Worm (Caenorhabditis elegans): Measurements from ENCODE around the gene T04A8.18.

Gene T04A8.18

ce11 chrIII:4756983-4757382 lies 48.0 kb downstream of the T04A8.18 start, which contains the start of gene fbxl-2 (continued):
- TF ChIP-seq tlf-1 (GFP tag; optimal IDR thresholded peaks at IDR 0.05) (peak; percentile 96), hlh-26 (GFP tag; conservative IDR thresholded peaks at IDR 0.05) (no peak), unc-62 (GFP tag; optimal IDR thresholded peaks at IDR 0.05) (no peak), nfya-2 (GFP tag; IDR thresholded peaks at IDR 0.05) (0 out of 2 replicates have a peak, but pooled peaks have one; percentile 65), unc-130 (GFP tag; optimal IDR thresholded peaks at IDR 0.05) (peak; percentile 36), nfya-1 (tag; optimal IDR thresholded peaks at IDR 0.05; ENCODE audit: borderline replicate concordance, insufficient read depth) (no peak), ama-1 (optimal IDR thresholded peaks at IDR 0.05) (no peak), ama-1 (GFP tag; optimal IDR thresholded peaks at IDR 0.05) (peak in 1 of 2 experiments; percentile 54), lin-26 (GFP tag; IDR thresholded peaks at IDR 0.05) (peak; percentile 78), repo-1 (tag; optimal IDR thresholded peaks at IDR 0.05) (peak; percentile 91), dpff-1 (tag; optimal IDR thresholded peaks at IDR 0.05) (no peak), nhr-120 (GFP tag; IDR thresholded peaks at IDR 0.05) (no peak), ztf-25 (GFP tag; IDR thresholded peaks at IDR 0.05) (no peak), ccch-3 (GFP tag; optimal IDR thresholded peaks at IDR 0.05) (peak; percentile 22), ztf-6 (GFP tag; IDR thresholded peaks at IDR 0.05) (0 out of 2 replicates have a peak, but pooled peaks have one; percentile 26), atf-7 (tag; optimal IDR thresholded peaks at IDR 0.05) (peak; percentile 82), sea-2 (GFP tag; IDR thresholded peaks at IDR 0.05) (no peak), dox-1 (GFP tag; IDR thresholded peaks at IDR 0.05) (peak; percentile 97), nhr-27 (tag; optimal IDR thresholded peaks at IDR 0.05) (no peak), F39B2.1 (GFP tag; IDR thresholded peaks at IDR 0.05) (peak; percentile 81; the same call in 1 of the 2 replicates), aptf-3 (GFP tag; IDR thresholded peaks at IDR 0.05) (0 out of 2 replicates have a peak, but pooled peaks have one; percentile 49), hrde-1 (tag; optimal IDR thresholded peaks at IDR 0.05; ENCODE audit: borderline replicate concordance) (peak; percentile 63), ceh-91 (GFP tag; IDR thresholded peaks at IDR 0.05) (peak; percentile 86), ceh-100 (GFP tag; IDR thresholded peaks at IDR 0.05) (peak; percentile 83), madf-3 (GFP tag; IDR thresholded peaks at IDR 0.05) (peak; percentile 95), athp-1 (tag; optimal IDR thresholded peaks at IDR 0.05) (peak; percentile 79), madf-6 (GFP tag; IDR thresholded peaks at IDR 0.05) (peak; percentile 93), K12H6.12 (tag; optimal IDR thresholded peaks at IDR 0.05) (peak; percentile 85), Y56A3A.18 (GFP tag; IDR thresholded peaks at IDR 0.05) (peak; percentile 88), snpc-4 (GFP tag; optimal IDR thresholded peaks at IDR 0.05) (peak; percentile 26), snpc-4 (tag; optimal IDR thresholded peaks at IDR 0.05) (peak in 3 of 4 experiments; percentile 74 to 82 (median 81)), ceh-27 (GFP tag; optimal IDR thresholded peaks at IDR 0.05) (peak; percentile 93), mes-4 (tag; optimal IDR thresholded peaks at IDR 0.05) (no peak), lsy-27 (tag; optimal IDR thresholded peaks at IDR 0.05; ENCODE audit: borderline replicate concordance, insufficient read depth) (no peak), D2030.7 (GFP tag; IDR thresholded peaks at IDR 0.05) (peak; percentile 89), Y53G8AR.9 (GFP tag; conservative IDR thresholded peaks at IDR 0.05) (peak; percentile 97), ceh-40 (GFP tag; IDR thresholded peaks at IDR 0.05) (no peak), mcd-1 (GFP tag; IDR thresholded peaks at IDR 0.05) (peak; percentile 96), F22D6.2 (tag; optimal IDR thresholded peaks at IDR 0.05) (peak; percentile 59), hmg-20 (GFP tag; IDR thresholded peaks at IDR 0.05) (peak; percentile 90), mel-28 (tag; optimal IDR thresholded peaks at IDR 0.05; ENCODE audit: borderline replicate concordance) (no peak), pbrm-1 (GFP tag; IDR thresholded peaks at IDR 0.05) (peak; percentile 94), bed-2 (GFP tag; IDR thresholded peaks at IDR 0.05) (peak; percentile 82), nfyb-1 (GFP tag; IDR thresholded peaks at IDR 0.05) (peak; percentile 96), die-1 (tag; optimal IDR thresholded peaks at IDR 0.05) (no peak), zfh-2 (GFP tag; conservative IDR thresholded peaks at IDR 0.05) (peak; percentile 92), bed-1 (GFP tag; IDR thresholded peaks at IDR 0.05) (no peak), T07F8.4 (tag; optimal IDR thresholded peaks at IDR 0.05) (peak; percentile 0), ceh-79 (tag; optimal IDR thresholded peaks at IDR 0.05) (no peak), hmg-1.2 (GFP tag; IDR thresholded peaks at IDR 0.05) (peak; percentile 82)
